Worm (Caenorhabditis elegans) whole organism, L2 larva: ENCODE measurements around the gene str-3.
A peak's percentile ranks its signal among the peaks of the same experiment; 100 is the strongest.

Experiments used
- C34F6.9 ChIP-seq: fragments of 150-350 bp; optimal IDR thresholded peaks from 2 replicates; lab custom pipeline; 2014; ENCODE audit warnings: missing biosample characterization, missing genetic modification characterization
- F13H6.1 ChIP-seq: sonication (generic microtip); optimal IDR thresholded peaks from 2 replicates; lab custom pipeline; 2016; ENCODE audit warnings: missing genetic modification characterization, missing compliant biosample characterization
- R02D3.7 ChIP-seq: fragments of 150-350 bp; optimal IDR thresholded peaks from 2 replicates; lab custom pipeline; 2014; ENCODE audit warnings: missing biosample characterization, missing genetic modification characterization
- Y55F3AM.14 ChIP-seq: fragments of 200-800 bp; sonication (Bioruptor generic); optimal IDR thresholded peaks from 2 replicates; lab custom pipeline; 2018; ENCODE audit warnings: mild to moderate bottlenecking, missing genetic modification characterization, missing compliant biosample characterization
- ZK546.5 ChIP-seq: sonication (generic microtip); optimal IDR thresholded peaks from 2 replicates; lab custom pipeline; 2017; ENCODE audit warnings: missing biosample characterization, missing genetic modification characterization
- alr-1 ChIP-seq: fragments of 150-350 bp; optimal IDR thresholded peaks from 2 replicates; lab custom pipeline; 2014; ENCODE audit warnings: missing biosample characterization, missing genetic modification characterization
- aly-2 ChIP-seq: fragments of 150-350 bp; optimal IDR thresholded peaks from 2 replicates; lab custom pipeline; 2014; ENCODE audit warnings: missing biosample characterization, missing genetic modification characterization
- ama-1 ChIP-seq: fragments of 150-350 bp; optimal IDR thresholded peaks from 2 replicates; lab custom pipeline; 2018; ENCODE audit warnings: inconsistent platforms
- ceh-16 ChIP-seq: fragments of 150-350 bp; optimal IDR thresholded peaks from 2 replicates; lab custom pipeline; 2014; ENCODE audit warnings: missing biosample characterization, missing genetic modification characterization
- ceh-82 ChIP-seq: fragments of 150-350 bp; optimal IDR thresholded peaks from 2 replicates; lab custom pipeline; 2014; ENCODE audit warnings: missing biosample characterization, missing genetic modification characterization
- crh-2 ChIP-seq: sonication (generic microtip); optimal IDR thresholded peaks from 2 replicates; lab custom pipeline; 2017; ENCODE audit warnings: missing biosample characterization, missing genetic modification characterization
- dmd-4 ChIP-seq: sonication (generic microtip); optimal IDR thresholded peaks from 2 replicates; lab custom pipeline; 2017; ENCODE audit warnings: missing biosample characterization, missing genetic modification characterization
- egl-27 ChIP-seq: sonication (generic microtip); optimal IDR thresholded peaks from 3 replicates; lab custom pipeline; 2017; ENCODE audit warnings: missing biosample characterization, missing genetic modification reagents, missing genetic modification characterization
- elt-1 ChIP-seq: fragments of 150-350 bp; optimal IDR thresholded peaks from 2 replicates; lab custom pipeline; 2014; ENCODE audit warnings: missing biosample characterization, missing genetic modification characterization
- elt-3 ChIP-seq: sonication (generic microtip); optimal IDR thresholded peaks from 2 replicates; lab custom pipeline; 2017; ENCODE audit warnings: missing biosample characterization, missing genetic modification characterization
- fos-1 ChIP-seq: fragments of 150-350 bp; optimal IDR thresholded peaks from 2 replicates; lab custom pipeline; 2014; ENCODE audit warnings: missing biosample characterization, missing genetic modification characterization
- gmeb-1 ChIP-seq: fragments of 150-350 bp; optimal IDR thresholded peaks from 2 replicates; lab custom pipeline; 2014; ENCODE audit warnings: missing biosample characterization, missing genetic modification characterization
- lin-11 ChIP-seq: fragments of 150-350 bp; sonication (generic microtip); optimal IDR thresholded peaks from 2 replicates; lab custom pipeline; 2014; ENCODE audit warnings: missing biosample characterization, missing genetic modification characterization, inconsistent platforms, mixed read lengths
- lin-13 ChIP-seq: fragments of 150-350 bp; optimal IDR thresholded peaks from 2 replicates; lab custom pipeline; 2014; ENCODE audit warnings: missing biosample characterization, missing genetic modification reagents, missing genetic modification characterization
- lin-39 ChIP-seq: fragments of 150-350 bp; optimal IDR thresholded peaks from 2 replicates; lab custom pipeline; 2014; ENCODE audit warnings: missing biosample characterization, missing genetic modification reagents, missing genetic modification characterization
- lsy-2 ChIP-seq, 2 experiments: fragments of 150-350 bp in 1 of 2; sonication (generic microtip) in 1 of 2; optimal IDR thresholded peaks; 2 replicates each; lab custom pipeline; 2014 to 2017; ENCODE audit warnings: missing biosample characterization in 2 of 2, missing genetic modification characterization in 2 of 2
- mab-5 ChIP-seq: fragments of 150-350 bp; optimal IDR thresholded peaks from 2 replicates; lab custom pipeline; 2014; ENCODE audit warnings: missing biosample characterization, missing genetic modification characterization
- mbf-1 ChIP-seq: sonication (generic microtip); optimal IDR thresholded peaks from 2 replicates; lab custom pipeline; 2017; ENCODE audit warnings: missing biosample characterization, missing genetic modification characterization
- mdl-1 ChIP-seq, 2 experiments: fragments of 150-350 bp in 1 of 2; sonication (generic microtip) in 1 of 2; optimal IDR thresholded peaks; 2 replicates each; lab custom pipeline; 2017; ENCODE audit warnings: missing biosample characterization in 2 of 2, missing genetic modification characterization in 2 of 2
- nhr-10 ChIP-seq: sonication (generic microtip); optimal IDR thresholded peaks from 2 replicates; lab custom pipeline; 2017; ENCODE audit warnings: missing biosample characterization, missing genetic modification characterization
- nhr-11 ChIP-seq: fragments of 150-350 bp; optimal IDR thresholded peaks from 2 replicates; lab custom pipeline; 2014; ENCODE audit warnings: missing biosample characterization, missing genetic modification characterization
- nhr-12 ChIP-seq: fragments of 150-350 bp; optimal IDR thresholded peaks from 2 replicates; lab custom pipeline; 2014; ENCODE audit warnings: missing biosample characterization, missing genetic modification characterization
- nhr-129 ChIP-seq: fragments of 150-350 bp; optimal IDR thresholded peaks from 2 replicates; lab custom pipeline; 2014; ENCODE audit warnings: missing biosample characterization, missing genetic modification characterization
- nhr-21 ChIP-seq: fragments of 150-350 bp; optimal IDR thresholded peaks from 2 replicates; lab custom pipeline; 2014; ENCODE audit warnings: missing biosample characterization, missing genetic modification characterization
- nhr-23 ChIP-seq: fragments of 150-350 bp; optimal IDR thresholded peaks from 2 replicates; lab custom pipeline; 2014; ENCODE audit warnings: missing biosample characterization, missing genetic modification reagents, missing genetic modification characterization
- nhr-237 ChIP-seq: fragments of 150-350 bp; optimal IDR thresholded peaks from 2 replicates; lab custom pipeline; 2014; ENCODE audit warnings: missing biosample characterization, missing genetic modification characterization
- nhr-25 ChIP-seq: fragments of 150-350 bp; sonication (generic microtip); optimal IDR thresholded peaks from 3 replicates; lab custom pipeline; 2014; ENCODE audit warnings: missing biosample characterization, missing genetic modification characterization
- nhr-6 ChIP-seq: fragments of 150-350 bp; optimal IDR thresholded peaks from 2 replicates; lab custom pipeline; 2014; ENCODE audit warnings: missing biosample characterization, missing genetic modification characterization
- nhr-77 ChIP-seq: fragments of 150-350 bp; optimal IDR thresholded peaks from 2 replicates; lab custom pipeline; 2014; ENCODE audit warnings: missing biosample characterization, missing genetic modification characterization
- peb-1 ChIP-seq: fragments of 150-350 bp; optimal IDR thresholded peaks from 2 replicates; lab custom pipeline; 2014; ENCODE audit warnings: missing biosample characterization, missing genetic modification characterization
- sem-4 ChIP-seq: fragments of 150-350 bp; optimal IDR thresholded peaks from 2 replicates; lab custom pipeline; 2014; ENCODE audit warnings: missing biosample characterization, missing genetic modification reagents, missing genetic modification characterization
- skn-1 ChIP-seq: sonication (generic microtip); optimal IDR thresholded peaks from 2 replicates; lab custom pipeline; 2017; ENCODE audit warnings: missing biosample characterization, missing genetic modification characterization
- sma-3 ChIP-seq: sonication (generic microtip); optimal IDR thresholded peaks from 2 replicates; lab custom pipeline; 2016; ENCODE audit warnings: missing genetic modification reagents, missing genetic modification characterization, missing compliant biosample characterization
- sma-9 ChIP-seq, 2 experiments: fragments of 150-350 bp in 1 of 2; sonication (generic microtip) in 1 of 2; optimal IDR thresholded peaks; 2 replicates each; lab custom pipeline; 2014 to 2016; ENCODE audit warnings: missing genetic modification characterization in 2 of 2, mild to moderate bottlenecking in 1 of 2, missing biosample characterization in 1 of 2, missing compliant biosample characterization in 1 of 2, missing genetic modification reagents in 1 of 2, moderate library complexity in 1 of 2
- snpc-4 ChIP-seq: fragments of 150-350 bp; optimal IDR thresholded peaks from 2 replicates; lab custom pipeline; 2014; ENCODE audit warnings: missing biosample characterization, missing genetic modification characterization
- unc-39 ChIP-seq: fragments of 150-350 bp; optimal IDR thresholded peaks from 2 replicates; lab custom pipeline; 2014; ENCODE audit warnings: missing biosample characterization, missing genetic modification characterization
- unc-55 ChIP-seq: fragments of 150-350 bp; sonication (generic microtip); optimal IDR thresholded peaks from 3 replicates; lab custom pipeline; 2014; ENCODE audit warnings: missing biosample characterization, missing genetic modification reagents, missing genetic modification characterization
- unc-62 ChIP-seq: fragments of 150-350 bp; optimal IDR thresholded peaks from 2 replicates; lab custom pipeline; 2014; ENCODE audit warnings: missing biosample characterization, missing genetic modification reagents, missing genetic modification characterization
- zag-1 ChIP-seq: fragments of 150-350 bp; optimal IDR thresholded peaks from 2 replicates; lab custom pipeline; 2014; ENCODE audit warnings: missing biosample characterization, missing genetic modification characterization
- ztf-1 ChIP-seq: fragments of 200-800 bp; sonication (Bioruptor generic); conservative IDR thresholded peaks from 2 replicates; pipeline ENCODE4 v1.3.6; 2022; ENCODE audit warnings: missing genetic modification characterization, missing compliant biosample characterization
- ztf-11 ChIP-seq: sonication (generic microtip); optimal IDR thresholded peaks from 2 replicates; lab custom pipeline; 2017; ENCODE audit warnings: missing biosample characterization, missing genetic modification characterization
- ztf-4 ChIP-seq: fragments of 150-350 bp; optimal IDR thresholded peaks from 2 replicates; lab custom pipeline; 2014; ENCODE audit warnings: missing biosample characterization, missing genetic modification characterization

str-3 gene

DNA sequence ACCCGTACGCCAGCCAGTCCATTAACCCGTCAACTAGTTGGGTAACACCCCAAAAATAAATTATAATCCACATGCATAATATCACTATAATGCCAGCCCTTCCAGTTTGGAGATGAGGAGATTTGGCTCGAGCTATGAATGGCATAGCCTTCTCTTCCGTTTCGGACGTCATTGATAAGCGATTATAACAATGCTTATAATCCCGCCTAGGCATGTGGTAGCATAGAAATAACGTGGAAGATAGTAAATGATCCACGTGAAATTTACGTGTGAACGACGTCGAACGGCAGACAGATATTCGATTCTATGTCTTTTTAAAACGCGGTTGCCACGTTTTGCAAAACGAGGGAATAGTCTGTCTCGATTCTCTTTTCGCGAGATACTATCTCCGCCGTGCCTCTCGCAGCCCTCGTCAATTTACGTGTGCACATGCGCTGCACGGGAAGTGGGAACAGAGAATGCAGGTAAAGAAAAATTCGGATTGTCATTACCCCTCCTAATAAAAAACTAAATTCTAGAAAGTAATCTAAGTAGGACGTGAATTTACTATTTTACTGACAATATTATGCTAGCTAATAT, 48.7 kb upstream of the str-3 start:
- TF ChIP-seq nhr-129 (tag; lab: Kevin White, UChicago) (peak; percentile 42), nhr-237 (tag; lab: Kevin White, UChicago) (no peak), sma-9 (GFP tag; optimal IDR thresholded peaks at IDR 0.05; lab: Kevin White, UChicago) (no peak), sma-9 (tag; optimal IDR thresholded peaks at IDR 0.05; lab: Kevin White, UChicago) (no peak), lin-13 (GFP tag; lab: Kevin White, UChicago) (no peak), unc-62 (GFP tag; lab: Kevin White, UChicago) (no peak), sem-4 (tag; lab: Kevin White, UChicago) (no peak), mdl-1 (tag; optimal IDR thresholded peaks at IDR 0.05; lab: Kevin White, UChicago) (no peak), sma-3 (GFP tag; lab: Kevin White, UChicago) (no peak), elt-1 (tag; lab: Kevin White, UChicago) (no peak), dmd-4 (tag; lab: Kevin White, UChicago) (no peak), nhr-12 (no peak), gmeb-1 (peak; percentile 20), ztf-4 (tag; lab: Kevin White, UChicago) (no peak), C34F6.9 (tag; lab: Kevin White, UChicago) (peak; percentile 13), skn-1 (tag; lab: Kevin White, UChicago) (no peak), unc-55 (GFP tag; lab: Kevin White, UChicago) (no peak), nhr-6 (tag; lab: Kevin White, UChicago) (no peak), lsy-2 (tag; optimal IDR thresholded peaks at IDR 0.05; lab: Kevin White, UChicago) (no peak), crh-2 (tag; lab: Kevin White, UChicago) (peak; percentile 52), alr-1 (no peak), ztf-1 (GFP tag; lab: Robert Waterston, UW) (no peak), fos-1 (tag; lab: Kevin White, UChicago) (no peak), snpc-4 (tag; lab: Kevin White, UChicago) (no peak), ceh-16 (tag; lab: Kevin White, UChicago) (no peak)

DNA sequence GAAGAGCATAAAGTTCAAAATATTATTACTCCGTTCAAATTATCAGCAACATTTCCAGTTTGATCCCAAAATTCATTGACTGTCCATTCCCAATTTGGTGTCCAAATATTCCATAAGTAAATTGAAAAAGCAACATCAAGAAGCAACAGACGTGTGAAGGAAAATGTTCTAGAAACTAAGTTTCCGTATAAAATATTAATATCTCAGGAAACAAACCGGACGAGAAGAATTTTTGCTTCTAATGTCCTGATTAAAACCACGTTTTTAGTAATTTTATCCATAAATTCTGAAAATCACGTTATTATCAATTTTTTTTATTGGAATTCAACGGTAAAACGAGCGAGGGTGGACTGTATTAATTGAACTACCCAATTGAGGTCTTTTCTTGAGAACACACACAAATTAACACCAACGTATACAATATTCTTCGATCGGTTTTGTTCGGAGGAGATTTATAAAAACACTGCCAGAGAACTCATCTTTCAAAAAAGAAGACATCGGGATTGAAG, 46.8 kb upstream of the str-3 start, which contains the start of gene pigq-1:
pigq-1 (minus strand) TSS at position 286 of the 509 bp plus-strand sequence.
- TF ChIP-seq F13H6.1 (tag; lab: Kevin White, UChicago) (peak; percentile 5), ZK546.5 (peak; percentile 20), Y55F3AM.14 (peak; percentile 40), gmeb-1 (no peak), R02D3.7 (tag; lab: Kevin White, UChicago) (no peak), sma-9 (GFP tag; optimal IDR thresholded peaks at IDR 0.05; lab: Kevin White, UChicago) (no peak), sma-9 (tag; optimal IDR thresholded peaks at IDR 0.05; lab: Kevin White, UChicago) (no peak), nhr-25 (tag; lab: Kevin White, UChicago) (peak; percentile 46), dmd-4 (tag; lab: Kevin White, UChicago) (no peak), mab-5 (no peak), nhr-6 (tag; lab: Kevin White, UChicago) (no peak), unc-62 (GFP tag; lab: Kevin White, UChicago) (no peak), crh-2 (tag; lab: Kevin White, UChicago) (peak; percentile 57), mdl-1 (tag; optimal IDR thresholded peaks at IDR 0.05; lab: Kevin White, UChicago) (no peak), nhr-11 (no peak), lsy-2 (tag; optimal IDR thresholded peaks at IDR 0.05; lab: Kevin White, UChicago) (peak in 1 of 2 experiments; percentile 64), lin-11 (no peak), sma-3 (GFP tag; lab: Kevin White, UChicago) (peak; percentile 46), snpc-4 (tag; lab: Kevin White, UChicago) (no peak), fos-1 (tag; lab: Kevin White, UChicago) (no peak), nhr-129 (tag; lab: Kevin White, UChicago) (no peak), unc-55 (GFP tag; lab: Kevin White, UChicago) (no peak), unc-39 (tag; lab: Kevin White, UChicago) (no peak), C34F6.9 (tag; lab: Kevin White, UChicago) (no peak), elt-3 (tag; lab: Kevin White, UChicago) (no peak), elt-1 (tag; lab: Kevin White, UChicago) (no peak), alr-1 (no peak), egl-27 (tag; lab: Kevin White, UChicago) (no peak), ztf-11 (no peak), lin-39 (tag; lab: Kevin White, UChicago) (no peak), zag-1 (tag; lab: Kevin White, UChicago) (no peak), mbf-1 (tag; lab: Kevin White, UChicago) (no peak), peb-1 (no peak), nhr-237 (tag; lab: Kevin White, UChicago) (no peak), nhr-23 (tag; lab: Kevin White, UChicago) (no peak), sem-4 (tag; lab: Kevin White, UChicago) (peak; percentile 21), lin-13 (GFP tag; lab: Kevin White, UChicago) (peak; percentile 45), ztf-4 (tag; lab: Kevin White, UChicago) (peak; percentile 23), nhr-10 (tag; lab: Kevin White, UChicago) (no peak), ceh-16 (tag; lab: Kevin White, UChicago) (no peak), ztf-1 (GFP tag; lab: Robert Waterston, UW) (no peak), nhr-77 (tag; lab: Kevin White, UChicago) (no peak), ama-1 (lab: Kevin White, UChicago) (peak; percentile 14), nhr-12 (no peak), aly-2 (no peak), nhr-21 (tag; lab: Kevin White, UChicago) (peak; percentile 55), ceh-82 (no peak)
